Worm (Caenorhabditis elegans) whole organism, late embryonic: ENCODE results near the gene F22B8.3.
A peak's percentile ranks its signal among the peaks of the same experiment; 100 is the strongest.

Source experiments
- C38D4.7 ChIP-seq: fragments of 200-800 bp; sonication (Bioruptor generic); optimal IDR thresholded peaks from 2 replicates; lab custom pipeline; 2018; ENCODE audit warnings: mild to moderate bottlenecking, missing genetic modification characterization, moderate library complexity, missing compliant biosample characterization
- F13H6.1 ChIP-seq: sonication (generic microtip); optimal IDR thresholded peaks from 2 replicates; lab custom pipeline; 2016; ENCODE audit warnings: missing genetic modification characterization, missing compliant biosample characterization
- K02D7.2 ChIP-seq: sonication (generic microtip); optimal IDR thresholded peaks from 2 replicates; lab custom pipeline; 2017; ENCODE audit warnings: mild to moderate bottlenecking, missing genetic modification characterization, missing compliant biosample characterization
- T23F11.4 ChIP-seq: fragments of 200-800 bp; sonication (Bioruptor generic); optimal IDR thresholded peaks from 2 replicates; lab custom pipeline; 2018; ENCODE audit warnings: mild to moderate bottlenecking, missing genetic modification characterization, missing compliant biosample characterization
- Y22D7AL.16 ChIP-seq: sonication (generic microtip); optimal IDR thresholded peaks from 2 replicates; lab custom pipeline; 2016; ENCODE audit warnings: missing genetic modification characterization, missing compliant biosample characterization
- ahr-1 ChIP-seq: sonication (generic microtip); optimal IDR thresholded peaks from 2 replicates; lab custom pipeline; 2016; ENCODE audit warnings: missing genetic modification characterization, missing compliant biosample characterization
- ceh-14 ChIP-seq: sonication (generic microtip); optimal IDR thresholded peaks from 2 replicates; lab custom pipeline; 2016; ENCODE audit warnings: missing genotype, missing genetic modification characterization, missing compliant biosample characterization
- ceh-22 ChIP-seq: sonication (generic microtip); optimal IDR thresholded peaks from 2 replicates; lab custom pipeline; 2017; ENCODE audit warnings: missing biosample characterization, missing genetic modification characterization
- ceh-24 ChIP-seq: sonication (generic microtip); optimal IDR thresholded peaks from 2 replicates; lab custom pipeline; 2016; ENCODE audit warnings: mild to moderate bottlenecking, missing genetic modification characterization, missing compliant biosample characterization
- ceh-30 ChIP-seq: fragments of 150-350 bp; optimal IDR thresholded peaks from 2 replicates; lab custom pipeline; 2014; ENCODE audit warnings: missing biosample characterization, missing genetic modification characterization
- ceh-34 ChIP-seq: sonication (generic microtip); optimal IDR thresholded peaks from 2 replicates; lab custom pipeline; 2016; ENCODE audit warnings: mild to moderate bottlenecking, missing genetic modification characterization, missing compliant biosample characterization
- ceh-48 ChIP-seq: sonication (generic microtip); optimal IDR thresholded peaks from 2 replicates; lab custom pipeline; 2016; ENCODE audit warnings: missing genetic modification characterization, inconsistent platforms, missing compliant biosample characterization
- ceh-9 ChIP-seq: sonication (generic microtip); optimal IDR thresholded peaks from 2 replicates; lab custom pipeline; 2016; ENCODE audit warnings: mild to moderate bottlenecking, missing genetic modification characterization, inconsistent platforms, missing compliant biosample characterization
- che-1 ChIP-seq: sonication (generic microtip); optimal IDR thresholded peaks from 2 replicates; lab custom pipeline; 2016; ENCODE audit warnings: mild to moderate bottlenecking, missing genetic modification characterization, missing compliant biosample characterization
- elt-2 ChIP-seq: sonication (generic microtip); optimal IDR thresholded peaks from 2 replicates; lab custom pipeline; 2016; ENCODE audit warnings: missing genetic modification reagents, missing genetic modification characterization, missing compliant biosample characterization
- fkh-6 ChIP-seq: sonication (generic microtip); optimal IDR thresholded peaks from 2 replicates; lab custom pipeline; 2016; ENCODE audit warnings: missing genetic modification characterization, missing compliant biosample characterization
- gmeb-2 ChIP-seq: sonication (generic microtip); optimal IDR thresholded peaks from 2 replicates; lab custom pipeline; 2016; ENCODE audit warnings: missing genetic modification characterization, inconsistent platforms, missing compliant biosample characterization
- hlh-13 ChIP-seq: fragments of 200-800 bp; sonication (Bioruptor generic); optimal IDR thresholded peaks from 2 replicates; lab custom pipeline; 2018; ENCODE audit warnings: mild to moderate bottlenecking, missing genetic modification characterization, missing compliant biosample characterization
- hlh-30 ChIP-seq: sonication (generic microtip); optimal IDR thresholded peaks from 2 replicates; lab custom pipeline; 2017; ENCODE audit warnings: antibody characterized with exemption, missing genetic modification characterization, missing compliant biosample characterization; ENCODE audit not compliant: insufficient read depth
- hlh-6 ChIP-seq: sonication (generic microtip); optimal IDR thresholded peaks from 2 replicates; lab custom pipeline; 2016; ENCODE audit warnings: missing genotype, missing genetic modification characterization, missing compliant biosample characterization
- hlh-8 ChIP-seq: sonication (generic microtip); optimal IDR thresholded peaks from 2 replicates; lab custom pipeline; 2016; ENCODE audit warnings: missing genotype, missing genetic modification characterization, missing compliant biosample characterization
- madf-2 ChIP-seq: sonication (generic microtip); optimal IDR thresholded peaks from 2 replicates; lab custom pipeline; 2017; ENCODE audit warnings: missing genetic modification characterization, missing compliant biosample characterization
- mec-3 ChIP-seq: sonication (generic microtip); optimal IDR thresholded peaks from 2 replicates; lab custom pipeline; 2016; ENCODE audit warnings: borderline replicate concordance, missing genetic modification characterization, missing compliant biosample characterization
- nfya-1 ChIP-seq: sonication (generic microtip); optimal IDR thresholded peaks from 2 replicates; lab custom pipeline; 2017; ENCODE audit warnings: missing genetic modification characterization, mild to moderate bottlenecking, missing compliant biosample characterization, antibody characterized with exemption, moderate library complexity
- nhr-232 ChIP-seq: sonication (generic microtip); optimal IDR thresholded peaks from 2 replicates; lab custom pipeline; 2016; ENCODE audit warnings: missing genetic modification characterization, missing compliant biosample characterization
- npax-4 ChIP-seq: sonication (generic microtip); optimal IDR thresholded peaks from 2 replicates; lab custom pipeline; 2016; ENCODE audit warnings: missing genetic modification characterization, missing compliant biosample characterization
- pax-1 ChIP-seq: fragments of 150-350 bp; optimal IDR thresholded peaks from 2 replicates; lab custom pipeline; 2014; ENCODE audit warnings: missing biosample characterization, missing genetic modification characterization
- pha-2 ChIP-seq: sonication (generic microtip); optimal IDR thresholded peaks from 2 replicates; lab custom pipeline; 2017; ENCODE audit warnings: mild to moderate bottlenecking, missing genetic modification characterization, missing compliant biosample characterization
- rnt-1 ChIP-seq: sonication (generic microtip); optimal IDR thresholded peaks from 2 replicates; lab custom pipeline; 2016; ENCODE audit warnings: missing genetic modification characterization, missing compliant biosample characterization
- syd-9 ChIP-seq: sonication (generic microtip); optimal IDR thresholded peaks from 2 replicates; lab custom pipeline; 2016; ENCODE audit warnings: mild to moderate bottlenecking, missing genetic modification characterization, moderate library complexity, missing compliant biosample characterization
- tbx-2 ChIP-seq: sonication (generic microtip); optimal IDR thresholded peaks from 2 replicates; lab custom pipeline; 2016; ENCODE audit warnings: missing genetic modification characterization, missing compliant biosample characterization
- ttx-3 ChIP-seq: sonication (generic microtip); optimal IDR thresholded peaks from 2 replicates; lab custom pipeline; 2016; ENCODE audit warnings: missing genetic modification reagents, missing genetic modification characterization, missing compliant biosample characterization
- unc-42 ChIP-seq: sonication (generic microtip); optimal IDR thresholded peaks from 2 replicates; lab custom pipeline; 2016; ENCODE audit warnings: missing genotype, missing genetic modification characterization, missing compliant biosample characterization
- unc-86 ChIP-seq: sonication (generic microtip); optimal IDR thresholded peaks from 2 replicates; lab custom pipeline; 2016; ENCODE audit warnings: missing genetic modification characterization, missing compliant biosample characterization
- ztf-16 ChIP-seq: sonication (generic microtip); optimal IDR thresholded peaks from 2 replicates; lab custom pipeline; 2017; ENCODE audit warnings: missing genetic modification characterization, missing compliant biosample characterization

The F22B8.3 gene

DNA sequence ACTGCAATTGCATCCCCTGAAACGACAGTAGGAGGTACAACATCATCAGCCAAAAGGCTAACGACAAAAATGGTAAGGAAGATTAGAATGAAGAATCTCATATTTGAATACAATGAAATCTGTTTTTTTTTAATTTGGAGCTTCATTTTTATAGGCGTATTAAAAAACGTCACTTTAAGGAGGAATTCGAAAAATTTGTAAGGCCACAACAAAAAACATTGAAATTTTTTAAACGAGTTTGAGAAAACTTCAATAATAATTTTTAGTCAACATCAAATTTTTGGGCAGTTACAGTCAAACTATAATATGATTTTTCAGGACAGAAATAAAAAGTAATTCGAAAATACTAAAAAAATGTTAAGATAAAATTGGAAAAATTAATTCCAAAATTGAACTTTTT, 28.0 kb upstream of the F22B8.3 start, which contains the start of gene F14H3.14:
Gene F14H3.14, minus strand, starts transcription at position 101 of the 400 bp plus-strand sequence.
- TF ChIP-seq T23F11.4 (GFP tag; lab: Kevin White, UChicago) (no peak), unc-86 (tag; lab: Kevin White, UChicago) (no peak), unc-42 (tag; lab: Kevin White, UChicago) (no peak), che-1 (tag; lab: Kevin White, UChicago) (no peak), C38D4.7 (GFP tag; lab: Kevin White, UChicago) (no peak), gmeb-2 (tag; lab: Kevin White, UChicago) (no peak), pha-2 (no peak), npax-4 (tag; lab: Kevin White, UChicago) (no peak), madf-2 (no peak), mec-3 (tag; lab: Kevin White, UChicago) (no peak), tbx-2 (tag; lab: Kevin White, UChicago) (no peak), ceh-30 (no peak), rnt-1 (tag; lab: Kevin White, UChicago) (no peak), hlh-13 (no peak), K02D7.2 (no peak), ceh-48 (tag; lab: Kevin White, UChicago) (no peak), ttx-3 (tag; lab: Kevin White, UChicago) (no peak), ceh-9 (tag; lab: Kevin White, UChicago) (no peak), hlh-6 (tag; lab: Kevin White, UChicago) (no peak)
- TF ChIP-seq, all 69 proteins: peak for 0

DNA sequence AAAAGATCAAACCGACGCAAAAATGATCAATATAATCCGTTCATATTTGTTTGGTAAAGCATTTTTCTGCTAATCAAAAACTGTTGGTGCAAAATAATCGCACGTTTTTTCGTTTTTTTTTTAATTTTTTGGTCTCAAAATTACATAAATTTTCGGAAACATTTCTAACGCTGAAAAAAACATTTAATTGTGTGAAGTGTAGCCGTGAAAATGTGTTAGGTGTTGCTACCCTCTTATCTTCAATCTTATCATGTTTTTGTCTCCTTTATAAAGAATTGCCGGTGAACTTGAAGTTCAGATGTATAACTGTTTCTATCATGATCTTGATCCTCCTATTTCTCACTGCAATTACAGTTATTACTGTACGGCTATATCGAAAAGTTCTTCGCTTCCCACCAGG, 21.8 kb upstream of the F22B8.3 start, which contains the start of gene cyp-35D1:
Gene cyp-35D1, plus strand, starts transcription at position 301 of the 400 bp plus-strand sequence.
- no peak for TF ChIP-seq F13H6.1 (tag; lab: Kevin White, UChicago)
- no peak for TF ChIP-seq rnt-1 (tag; lab: Kevin White, UChicago)
- TF ChIP-seq elt-2 (tag; lab: Kevin White, UChicago): peak; percentile 4
- TF ChIP-seq, all 69 proteins: peak for 1

DNA sequence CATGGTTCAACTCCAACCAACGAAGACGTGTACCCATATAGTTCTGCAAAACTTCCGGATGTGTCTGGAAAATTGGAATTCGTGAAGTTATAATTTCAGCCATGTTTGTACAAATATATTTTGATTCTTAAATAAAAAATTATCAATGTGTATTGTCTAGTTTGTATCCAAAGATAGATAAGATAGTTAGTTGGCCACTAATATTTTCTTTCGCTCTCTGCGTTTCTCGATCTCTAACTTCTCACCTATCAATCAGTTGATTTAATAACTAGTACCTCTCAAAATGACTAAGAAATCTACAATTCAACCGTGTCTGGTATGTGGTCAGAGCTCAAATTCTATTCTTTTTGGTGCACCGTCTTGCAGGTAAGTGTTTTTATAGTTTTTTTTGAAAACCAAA, 19.6 kb upstream of the F22B8.3 start, which contains the start of gene nhr-176:
Gene nhr-176, plus strand, starts transcription at position 159 of the 400 bp plus-strand sequence.
- TF ChIP-seq elt-2 (tag; lab: Kevin White, UChicago): peak; percentile 52
- TF ChIP-seq hlh-8 (tag; lab: Kevin White, UChicago): no peak
- TF ChIP-seq F13H6.1 (tag; lab: Kevin White, UChicago): no peak

DNA sequence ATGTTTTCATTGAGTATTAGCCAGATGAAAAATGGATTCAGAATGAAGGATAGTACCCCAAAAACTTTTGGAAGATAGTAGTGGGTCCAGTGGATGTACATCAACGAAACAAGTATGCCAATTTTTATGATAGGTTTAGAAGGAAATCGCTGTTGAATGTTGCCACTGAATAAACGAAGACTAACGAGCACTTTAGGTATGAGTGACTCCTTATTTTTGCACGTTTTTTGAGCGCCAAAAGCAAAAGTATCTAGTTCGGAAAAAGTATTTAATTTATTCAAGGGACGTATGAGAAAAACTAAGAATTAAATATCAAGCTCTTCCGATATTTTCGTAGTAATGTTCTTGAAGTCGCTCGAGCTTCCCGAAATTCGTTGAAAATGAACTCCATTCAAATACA, 16.9 kb upstream of the F22B8.3 start, which contains the start of gene srj-10:
Gene srj-10, minus strand, starts transcription at position 101 of the 400 bp plus-strand sequence.
- TF ChIP-seq ztf-16 (tag; lab: Kevin White, UChicago): no peak
- TF ChIP-seq ahr-1: no peak
- no peak for TF ChIP-seq fkh-6 (tag; lab: Kevin White, UChicago)
- no peak for TF ChIP-seq ceh-14 (tag; lab: Kevin White, UChicago)
- TF ChIP-seq nfya-1: no peak
- TF ChIP-seq Y22D7AL.16 (tag; lab: Kevin White, UChicago): no peak
- no peak for TF ChIP-seq ceh-34
- no peak for TF ChIP-seq npax-4 (tag; lab: Kevin White, UChicago)
- no peak for TF ChIP-seq pha-2
- no peak for TF ChIP-seq T23F11.4 (GFP tag; lab: Kevin White, UChicago)
- TF ChIP-seq syd-9 (tag; lab: Kevin White, UChicago): no peak
- TF ChIP-seq ceh-22 (tag; lab: Kevin White, UChicago): no peak
- TF ChIP-seq hlh-30: no peak
- no peak for TF ChIP-seq pax-1
- TF ChIP-seq ceh-24 (tag; lab: Kevin White, UChicago): no peak
- no peak for TF ChIP-seq nhr-232 (tag; lab: Kevin White, UChicago)
- no peak for TF ChIP-seq C38D4.7 (GFP tag; lab: Kevin White, UChicago)
- TF ChIP-seq, all 69 proteins: peak for 0
